Fruit fly (Drosophila melanogaster): ENCODE results near the gene ATPsynE.

DNA sequence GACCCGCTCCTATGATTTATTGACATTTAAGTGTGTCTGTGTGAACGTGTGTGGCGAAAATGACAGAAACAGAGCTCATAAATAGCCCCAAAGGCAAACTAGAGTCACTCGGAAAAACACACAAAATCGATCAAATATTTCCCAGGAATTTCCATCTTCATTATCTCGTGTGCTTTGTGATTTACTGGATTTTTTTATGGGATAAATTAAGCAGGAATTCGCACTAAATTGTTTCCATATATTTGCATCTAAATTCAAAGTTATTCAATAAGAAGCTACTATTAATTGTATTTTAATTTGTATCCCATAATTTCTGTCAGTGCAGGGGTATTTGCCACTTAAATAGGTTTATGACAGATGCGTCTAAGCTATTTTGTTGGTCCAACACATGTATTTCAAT lies 6.0 kb downstream of the ATPsynE start:
- TF ChIP-seq Clk (GFP tag; optimal IDR thresholded peaks at IDR 0.05): no peak
- TF ChIP-seq kay (GFP tag; ENCODE audit: borderline replicate concordance): no peak
- TF ChIP-seq CG1620 (GFP tag; optimal IDR thresholded peaks at IDR 0.05): no peak
- no peak for TF ChIP-seq Mnt (GFP tag; optimal IDR thresholded peaks at IDR 0.05)
- TF ChIP-seq cic (GFP tag; optimal IDR thresholded peaks at IDR 0.05): no peak
- no peak for TF ChIP-seq tj (GFP tag; optimal IDR thresholded peaks at IDR 0.05)
- no peak for TF ChIP-seq CG7045 (GFP tag; optimal IDR thresholded peaks at IDR 0.05)
- no peak for TF ChIP-seq pad (GFP tag; optimal IDR thresholded peaks at IDR 0.05)
- TF ChIP-seq CG12768 (GFP tag; optimal IDR thresholded peaks at IDR 0.05): no peak

Measured in whole organism, adult.